Fruit fly (Drosophila melanogaster) S2 (cell line): ENCODE results near the gene osk.

Experiments used
- CG8478 ChIP-seq: fragments of >200 bp; optimal IDR thresholded peaks from 2 replicates; lab custom pipeline; 2018
- CTCF ChIP-seq, 2 experiments: fragments of >200 bp; optimal IDR thresholded peaks; 2 replicates each; lab custom pipeline; 2018

- TF ChIP-seq CTCF (optimal IDR thresholded peaks at IDR 0.05; lab: Kevin White, UChicago) (no peak), CG8478 (no peak)
These were observed 4.8 kb downstream of the osk start for dm6 chr3R:8939750-8940149.
